Comparison of ENCODE assay signal across 1 fruit fly cellular context in the genomic region with DNA sequence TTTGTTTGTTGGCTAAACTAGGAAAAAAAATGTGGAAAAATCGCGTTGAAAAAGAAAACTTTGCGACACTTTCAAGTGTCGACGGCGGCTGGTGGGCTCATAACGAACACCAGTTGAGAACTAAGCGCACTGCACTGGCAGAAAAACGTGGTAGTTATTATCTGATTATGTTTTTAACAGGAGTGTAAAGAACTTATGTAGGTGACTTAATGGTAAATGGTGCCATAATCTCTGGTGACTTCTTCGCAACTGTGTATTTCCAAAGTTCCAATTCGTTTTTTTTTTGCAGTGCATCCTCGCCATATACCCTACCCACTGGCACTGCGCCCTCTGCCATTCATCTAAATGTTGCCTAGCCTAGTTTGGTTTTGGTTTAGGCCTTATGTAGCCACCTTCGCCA.
A peak's percentile ranks its signal among the peaks of the same experiment; 100 is the strongest.
TF ChIP-seq lines count a peak whose summit lies in the region.

No protein-coding gene starts in this region.

TF ChIP-seq in whole organism, embryonic, 481 proteins besides CTCF, POLR2A, EP300 and RAD21 (continued from another document):
- TF ChIP-seq CG15514 (GFP tag; optimal IDR thresholded peaks at IDR 0.05; lab: Kevin White, UChicago), result no peak
- no peak for TF ChIP-seq trh (GFP tag; optimal IDR thresholded peaks at IDR 0.05; lab: Kevin White, UChicago)
- no peak for TF ChIP-seq ssp (GFP tag; IDR thresholded peaks at IDR 0.05; lab: Robert Waterston, UW)
- 0 out of 2 replicates have a peak, but pooled peaks have one; percentile 17 for TF ChIP-seq stc (GFP tag; IDR thresholded peaks at IDR 0.05; lab: Robert Waterston, UW)
- TF ChIP-seq CG4360 (GFP tag; IDR thresholded peaks at IDR 0.05; lab: Robert Waterston, UW), result no peak
- TF ChIP-seq CG15011 (GFP tag; optimal IDR thresholded peaks at IDR 0.05; lab: Kevin White, UChicago), result no peak
- no peak for TF ChIP-seq dm (GFP tag; optimal IDR thresholded peaks at IDR 0.05; lab: Kevin White, UChicago)
- no peak for TF ChIP-seq NK7.1 (GFP tag; optimal IDR thresholded peaks at IDR 0.05; lab: Kevin White, UChicago)
- no peak for TF ChIP-seq CG11093 (GFP tag; IDR thresholded peaks at IDR 0.05; lab: Robert Waterston, UW)
- TF ChIP-seq lab (GFP tag; optimal IDR thresholded peaks at IDR 0.05; lab: Kevin White, UChicago), result peak; percentile 59
- TF ChIP-seq h (optimal IDR thresholded peaks at IDR 0.05; lab: Kevin White, UChicago), result no peak
- TF ChIP-seq gt (GFP tag; IDR thresholded peaks at IDR 0.05; lab: Robert Waterston, UW), result no peak
- no peak for TF ChIP-seq CG10654 (GFP tag; optimal IDR thresholded peaks at IDR 0.05; lab: Kevin White, UChicago)
- no peak for TF ChIP-seq Neu2 (GFP tag; optimal IDR thresholded peaks at IDR 0.05; lab: Kevin White, UChicago; ENCODE audit: borderline replicate concordance)
- TF ChIP-seq CG11398 (GFP tag; optimal IDR thresholded peaks at IDR 0.05; lab: Kevin White, UChicago), result no peak
- peak; percentile 20; the same call in 1 of the 2 replicates for TF ChIP-seq ranshi (GFP tag; IDR thresholded peaks at IDR 0.05; lab: Robert Waterston, UW)
- no peak for TF ChIP-seq ash1 (GFP tag; optimal IDR thresholded peaks at IDR 0.05; lab: Kevin White, UChicago)
- no peak for TF ChIP-seq CG18619 (GFP tag; optimal IDR thresholded peaks at IDR 0.05; lab: Kevin White, UChicago)
- peak; percentile 47 for TF ChIP-seq HLH3B (GFP tag; IDR thresholded peaks at IDR 0.05; lab: Robert Waterston, UW)
- TF ChIP-seq CG7745 (tag; optimal IDR thresholded peaks at IDR 0.05; lab: Kevin White, UChicago), result no peak
- TF ChIP-seq CHES-1-like (GFP tag; optimal IDR thresholded peaks at IDR 0.05; lab: Kevin White, UChicago), result no peak
- TF ChIP-seq cas (GFP tag; IDR thresholded peaks at IDR 0.05; lab: Robert Waterston, UW), result no peak
- no peak for TF ChIP-seq Lim3 (GFP tag; IDR thresholded peaks at IDR 0.05; lab: Robert Waterston, UW)
- no peak for TF ChIP-seq jigr1 (GFP tag; IDR thresholded peaks at IDR 0.05; lab: Robert Waterston, UW)
- TF ChIP-seq CG13287 (GFP tag; IDR thresholded peaks at IDR 0.05; lab: Robert Waterston, UW; ENCODE audit: partially characterized antibody), result no peak
- no peak for TF ChIP-seq gce (GFP tag; IDR thresholded peaks at IDR 0.05; lab: Robert Waterston, UW)
- no peak for TF ChIP-seq dimm (GFP tag; IDR thresholded peaks at IDR 0.05; lab: Robert Waterston, UW)
- TF ChIP-seq grau (tag; optimal IDR thresholded peaks at IDR 0.05; lab: Kevin White, UChicago), result no peak
- TF ChIP-seq CG12744 (GFP tag; optimal IDR thresholded peaks at IDR 0.05; lab: Kevin White, UChicago), result no peak
- TF ChIP-seq CG18764 (GFP tag; optimal IDR thresholded peaks at IDR 0.05; lab: Kevin White, UChicago), result no peak
- no peak for TF ChIP-seq CG4404 (GFP tag; IDR thresholded peaks at IDR 0.05; lab: Robert Waterston, UW)
- TF ChIP-seq mld (GFP tag; IDR thresholded peaks at IDR 0.05; lab: Robert Waterston, UW; ENCODE audit: partially characterized antibody), result no peak
- TF ChIP-seq pum (GFP tag; optimal IDR thresholded peaks at IDR 0.05; lab: Kevin White, UChicago), result no peak
- TF ChIP-seq Chrac-16 (GFP tag; optimal IDR thresholded peaks at IDR 0.05; lab: Kevin White, UChicago), result no peak
- TF ChIP-seq Myb (GFP tag; optimal IDR thresholded peaks at IDR 0.05; lab: Kevin White, UChicago), result no peak
- TF ChIP-seq E2f2 (GFP tag; IDR thresholded peaks at IDR 0.05; lab: Robert Waterston, UW), result no peak
- no peak for TF ChIP-seq CG1792 (GFP tag; optimal IDR thresholded peaks at IDR 0.05; lab: Kevin White, UChicago)
- TF ChIP-seq Dref (GFP tag; IDR thresholded peaks at IDR 0.05; lab: Robert Waterston, UW), result no peak
- TF ChIP-seq CG13775 (GFP tag; optimal IDR thresholded peaks at IDR 0.05; lab: Kevin White, UChicago), result no peak
- TF ChIP-seq vvl (GFP tag; IDR thresholded peaks at IDR 0.05; lab: Robert Waterston, UW), result 0 out of 2 replicates have a peak, but pooled peaks have one; percentile 31
- no peak for TF ChIP-seq CG18262 (tag; optimal IDR thresholded peaks at IDR 0.05; lab: Kevin White, UChicago)
- no peak for TF ChIP-seq nom (GFP tag; optimal IDR thresholded peaks at IDR 0.05; lab: Kevin White, UChicago)
- peak in 1 of 2 experiments; percentile 47 for TF ChIP-seq bsh (GFP tag; optimal IDR thresholded peaks at IDR 0.05; lab: Kevin White, UChicago)
- TF ChIP-seq ATbp (GFP tag; optimal IDR thresholded peaks at IDR 0.05; lab: Kevin White, UChicago), result peak; percentile 46
- TF ChIP-seq NfI (GFP tag; optimal IDR thresholded peaks at IDR 0.05; lab: Kevin White, UChicago), result peak; percentile 20
- TF ChIP-seq Oaz (GFP tag; IDR thresholded peaks at IDR 0.05; lab: Robert Waterston, UW), result no peak
- TF ChIP-seq vnd (GFP tag; IDR thresholded peaks at IDR 0.05; lab: Robert Waterston, UW; ENCODE audit: partially characterized antibody), result no peak
- no peak for TF ChIP-seq CG10959 (GFP tag; IDR thresholded peaks at IDR 0.05; lab: Robert Waterston, UW)
- no peak for TF ChIP-seq sug (tag; optimal IDR thresholded peaks at IDR 0.05; lab: Kevin White, UChicago)
- no peak for TF ChIP-seq zen (tag; optimal IDR thresholded peaks at IDR 0.05; lab: Kevin White, UChicago)
- TF ChIP-seq Abd-B (GFP tag; optimal IDR thresholded peaks at IDR 0.05; lab: Kevin White, UChicago), result no peak
- TF ChIP-seq tap (tag; optimal IDR thresholded peaks at IDR 0.05; lab: Kevin White, UChicago), result no peak
- no peak for TF ChIP-seq HHEX (GFP tag; optimal IDR thresholded peaks at IDR 0.05; lab: Kevin White, UChicago)
- TF ChIP-seq Taf1 (GFP tag; IDR thresholded peaks at IDR 0.05; lab: Robert Waterston, UW), result no peak
- no peak for TF ChIP-seq CG3838 (GFP tag; optimal IDR thresholded peaks at IDR 0.05; lab: Kevin White, UChicago)
- no peak for TF ChIP-seq CG15073 (GFP tag; optimal IDR thresholded peaks at IDR 0.05; lab: Kevin White, UChicago)
- TF ChIP-seq psq (GFP tag; optimal IDR thresholded peaks at IDR 0.05; lab: Kevin White, UChicago), result no peak
- no peak for TF ChIP-seq CG17829 (tag; optimal IDR thresholded peaks at IDR 0.05; lab: Kevin White, UChicago)
- no peak for TF ChIP-seq en (GFP tag; optimal IDR thresholded peaks at IDR 0.05; lab: Kevin White, UChicago)
- no peak for TF ChIP-seq Ravus (GFP tag; IDR thresholded peaks at IDR 0.05; lab: Robert Waterston, UW)
- TF ChIP-seq Med (GFP tag; lab: Kevin White, UChicago), result peak; percentile 80
- TF ChIP-seq cg (GFP tag; optimal IDR thresholded peaks at IDR 0.05; lab: Kevin White, UChicago), result no peak
- peak; percentile 33; the same call in 1 of the 3 replicates for TF ChIP-seq Optix (GFP tag; IDR thresholded peaks at IDR 0.05; lab: Robert Waterston, UW)
- peak; percentile 10 for TF ChIP-seq bab2 (GFP tag; optimal IDR thresholded peaks at IDR 0.05; lab: Kevin White, UChicago)
- no peak for TF ChIP-seq pfk (GFP tag; optimal IDR thresholded peaks at IDR 0.05; lab: Kevin White, UChicago)
- TF ChIP-seq CG12391 (tag; optimal IDR thresholded peaks at IDR 0.05; lab: Kevin White, UChicago), result no peak
- TF ChIP-seq CG8765 (GFP tag; IDR thresholded peaks at IDR 0.05; lab: Robert Waterston, UW), result no peak
- peak; percentile 25 for TF ChIP-seq CG4424 (GFP tag; optimal IDR thresholded peaks at IDR 0.05; lab: Kevin White, UChicago)
- TF ChIP-seq salm (tag; optimal IDR thresholded peaks at IDR 0.05; lab: Kevin White, UChicago), result no peak
- no peak for TF ChIP-seq CG16815 (GFP tag; optimal IDR thresholded peaks at IDR 0.05; lab: Kevin White, UChicago)
- no peak for TF ChIP-seq Bteb2 (GFP tag; optimal IDR thresholded peaks at IDR 0.05; lab: Kevin White, UChicago)
- no peak for TF ChIP-seq zf30C (GFP tag; optimal IDR thresholded peaks at IDR 0.05; lab: Kevin White, UChicago)
- TF ChIP-seq Gsc (GFP tag; IDR thresholded peaks at IDR 0.05; lab: Robert Waterston, UW), result no peak
- no peak for TF ChIP-seq sna (GFP tag; IDR thresholded peaks at IDR 0.05; lab: Robert Waterston, UW; ENCODE audit: partially characterized antibody)
- no peak for TF ChIP-seq CG4730 (GFP tag; IDR thresholded peaks at IDR 0.05; lab: Robert Waterston, UW)
- no peak for TF ChIP-seq dati (GFP tag; IDR thresholded peaks at IDR 0.05; lab: Robert Waterston, UW)
- peak; percentile 47 for TF ChIP-seq CG11504 (tag; optimal IDR thresholded peaks at IDR 0.05; lab: Kevin White, UChicago)
- TF ChIP-seq Atf-2 (GFP tag; optimal IDR thresholded peaks at IDR 0.05; lab: Kevin White, UChicago), result no peak
- TF ChIP-seq CG9876 (GFP tag; optimal IDR thresholded peaks at IDR 0.05; lab: Kevin White, UChicago), result no peak
- no peak for TF ChIP-seq D (optimal IDR thresholded peaks at IDR 0.05; lab: Kevin White, UChicago)
- no peak for TF ChIP-seq D (GFP tag; optimal IDR thresholded peaks at IDR 0.05; lab: Kevin White, UChicago)
- TF ChIP-seq Xbp1 (GFP tag; optimal IDR thresholded peaks at IDR 0.05; lab: Kevin White, UChicago), result peak; percentile 46
- no peak for TF ChIP-seq CG30020 (tag; optimal IDR thresholded peaks at IDR 0.05; lab: Kevin White, UChicago)
- no peak for TF ChIP-seq CG3163 (GFP tag; optimal IDR thresholded peaks at IDR 0.05; lab: Kevin White, UChicago)
- TF ChIP-seq Atf6 (GFP tag; IDR thresholded peaks at IDR 0.05; lab: Robert Waterston, UW), result no peak
- TF ChIP-seq CG15479 (GFP tag; optimal IDR thresholded peaks at IDR 0.05; lab: Kevin White, UChicago), result no peak
- TF ChIP-seq pzg (GFP tag; optimal IDR thresholded peaks at IDR 0.05; lab: Kevin White, UChicago), result no peak
- no peak for TF ChIP-seq Eip74EF (GFP tag; optimal IDR thresholded peaks at IDR 0.05; lab: Kevin White, UChicago)
- no peak for TF ChIP-seq CG2199 (GFP tag; IDR thresholded peaks at IDR 0.05; lab: Robert Waterston, UW)
- no peak for TF ChIP-seq NC2α (GFP tag; optimal IDR thresholded peaks at IDR 0.05; lab: Kevin White, UChicago)
- TF ChIP-seq gcm2 (GFP tag; optimal IDR thresholded peaks at IDR 0.05; lab: Kevin White, UChicago), result no peak
- no peak for TF ChIP-seq Dfd (GFP tag; optimal IDR thresholded peaks at IDR 0.05; lab: Kevin White, UChicago)
- TF ChIP-seq pros (GFP tag; optimal IDR thresholded peaks at IDR 0.05; lab: Kevin White, UChicago), result no peak
- TF ChIP-seq Hmx (GFP tag; optimal IDR thresholded peaks at IDR 0.05; lab: Kevin White, UChicago), result no peak
- TF ChIP-seq p53 (GFP tag; optimal IDR thresholded peaks at IDR 0.05; lab: Kevin White, UChicago), result no peak
- TF ChIP-seq Ets65A (GFP tag; lab: Kevin White, UChicago), result peak; percentile 76
- no peak for TF ChIP-seq gcm (GFP tag; optimal IDR thresholded peaks at IDR 0.05; lab: Kevin White, UChicago)
- TF ChIP-seq CG13296 (GFP tag; optimal IDR thresholded peaks at IDR 0.05; lab: Kevin White, UChicago), result no peak
- TF ChIP-seq otp (GFP tag; IDR thresholded peaks at IDR 0.05; lab: Robert Waterston, UW), result no peak
- TF ChIP-seq fd3F (GFP tag; optimal IDR thresholded peaks at IDR 0.05; lab: Kevin White, UChicago), result no peak
- TF ChIP-seq Spps (tag; optimal IDR thresholded peaks at IDR 0.05; lab: Kevin White, UChicago), result no peak
- TF ChIP-seq CG7271 (tag; optimal IDR thresholded peaks at IDR 0.05; lab: Kevin White, UChicago), result no peak
- no peak for TF ChIP-seq fd102C (GFP tag; optimal IDR thresholded peaks at IDR 0.05; lab: Kevin White, UChicago)
- no peak for TF ChIP-seq pb (GFP tag; optimal IDR thresholded peaks at IDR 0.05; lab: Kevin White, UChicago)
- TF ChIP-seq CG13624 (GFP tag; optimal IDR thresholded peaks at IDR 0.05; lab: Kevin White, UChicago), result no peak
- no peak for TF ChIP-seq C15 (GFP tag; IDR thresholded peaks at IDR 0.05; lab: Robert Waterston, UW)
- no peak for TF ChIP-seq CG4854 (GFP tag; optimal IDR thresholded peaks at IDR 0.05; lab: Kevin White, UChicago)
- TF ChIP-seq CG12071 (GFP tag; optimal IDR thresholded peaks at IDR 0.05; lab: Kevin White, UChicago), result no peak
- no peak for TF ChIP-seq insv (GFP tag; optimal IDR thresholded peaks at IDR 0.05; lab: Kevin White, UChicago)
- TF ChIP-seq CG14050 (GFP tag; IDR thresholded peaks at IDR 0.05; lab: Robert Waterston, UW), result no peak
- TF ChIP-seq MBD-R2 (GFP tag; IDR thresholded peaks at IDR 0.05; lab: Robert Waterston, UW), result no peak
- TF ChIP-seq maf-S (GFP tag; optimal IDR thresholded peaks at IDR 0.05; lab: Kevin White, UChicago), result no peak
- no peak for TF ChIP-seq CG15696 (tag; optimal IDR thresholded peaks at IDR 0.05; lab: Kevin White, UChicago)
- TF ChIP-seq CG7357 (GFP tag; IDR thresholded peaks at IDR 0.05; lab: Robert Waterston, UW), result no peak
- no peak for TF ChIP-seq CG32772 (GFP tag; IDR thresholded peaks at IDR 0.05; lab: Robert Waterston, UW)
- TF ChIP-seq tio (GFP tag; optimal IDR thresholded peaks at IDR 0.05; lab: Kevin White, UChicago), result peak; percentile 14
- no peak for TF ChIP-seq chinmo (GFP tag; IDR thresholded peaks at IDR 0.05; lab: Robert Waterston, UW; ENCODE audit: partially characterized antibody)
- TF ChIP-seq grn (GFP tag; optimal IDR thresholded peaks at IDR 0.05; lab: Kevin White, UChicago), result no peak
- TF ChIP-seq hth (optimal IDR thresholded peaks at IDR 0.05; lab: Kevin White, UChicago), result no peak
- no peak for TF ChIP-seq CG5953 (GFP tag; IDR thresholded peaks at IDR 0.05; lab: Robert Waterston, UW)
- no peak for TF ChIP-seq Hmr (GFP tag; optimal IDR thresholded peaks at IDR 0.05; lab: Kevin White, UChicago)
- TF ChIP-seq so (GFP tag; IDR thresholded peaks at IDR 0.05; lab: Robert Waterston, UW), result no peak
- TF ChIP-seq slou (GFP tag; optimal IDR thresholded peaks at IDR 0.05; lab: Kevin White, UChicago), result no peak
- no peak for TF ChIP-seq Fer3 (tag; optimal IDR thresholded peaks at IDR 0.05; lab: Kevin White, UChicago)
- no peak for TF ChIP-seq Adf1 (GFP tag; IDR thresholded peaks at IDR 0.05; lab: Robert Waterston, UW)
- TF ChIP-seq ci (GFP tag; IDR thresholded peaks at IDR 0.05; lab: Robert Waterston, UW), result 0 out of 3 replicates have a peak, but pooled peaks have one; percentile 47
- 0 out of 3 replicates have a peak, but pooled peaks have one; percentile 25 for TF ChIP-seq Aef1 (GFP tag; IDR thresholded peaks at IDR 0.05; lab: Robert Waterston, UW)
- no peak for TF ChIP-seq gfzf (GFP tag; optimal IDR thresholded peaks at IDR 0.05; lab: Kevin White, UChicago)
- no peak for TF ChIP-seq CG8281 (tag; optimal IDR thresholded peaks at IDR 0.05; lab: Kevin White, UChicago)
- TF ChIP-seq CG11723 (GFP tag; optimal IDR thresholded peaks at IDR 0.05; lab: Kevin White, UChicago), result no peak
- no peak for TF ChIP-seq CG9609 (GFP tag; optimal IDR thresholded peaks at IDR 0.05; lab: Kevin White, UChicago)
- TF ChIP-seq Xrp1 (GFP tag; IDR thresholded peaks at IDR 0.05; lab: Robert Waterston, UW), result peak; percentile 54; the same call in 1 of the 2 replicates
